Fruit fly (Drosophila melanogaster) whole organism, wandering third instar larva: ENCODE data around the gene TTLL3B.

Experiments
- CG32264 ChIP-seq: fragments of 200-800 bp; sonication (Bioruptor generic); optimal IDR thresholded peaks from 2 replicates; lab custom pipeline; 2016; ENCODE audit warnings: missing biosample characterization, missing genetic modification characterization
- Hr83 ChIP-seq: fragments of 200-300 bp; sonication (Bioruptor generic); optimal IDR thresholded peaks from 2 replicates; lab custom pipeline; 2016; ENCODE audit warnings: missing biosample characterization, mild to moderate bottlenecking, missing genetic modification characterization, moderate library complexity; ENCODE audit not compliant: poor library complexity, severe bottlenecking
- Mio ChIP-seq: sonication (Bioruptor generic); optimal IDR thresholded peaks from 2 replicates; lab custom pipeline; 2016; ENCODE audit warnings: missing biosample characterization, missing genetic modification characterization
- dsf ChIP-seq: sonication (Bioruptor generic); optimal IDR thresholded peaks from 2 replicates; lab custom pipeline; 2016; ENCODE audit warnings: missing biosample characterization, missing genetic modification characterization, borderline replicate concordance
- fru ChIP-seq: fragments of 200-800 bp; sonication (Bioruptor generic); optimal IDR thresholded peaks from 3 replicates; lab custom pipeline; 2016; ENCODE audit warnings: missing biosample characterization, mild to moderate bottlenecking, missing genetic modification characterization
- pan ChIP-seq: fragments of >200 bp; optimal IDR thresholded peaks from 2 replicates; lab custom pipeline; 2017

DNA sequence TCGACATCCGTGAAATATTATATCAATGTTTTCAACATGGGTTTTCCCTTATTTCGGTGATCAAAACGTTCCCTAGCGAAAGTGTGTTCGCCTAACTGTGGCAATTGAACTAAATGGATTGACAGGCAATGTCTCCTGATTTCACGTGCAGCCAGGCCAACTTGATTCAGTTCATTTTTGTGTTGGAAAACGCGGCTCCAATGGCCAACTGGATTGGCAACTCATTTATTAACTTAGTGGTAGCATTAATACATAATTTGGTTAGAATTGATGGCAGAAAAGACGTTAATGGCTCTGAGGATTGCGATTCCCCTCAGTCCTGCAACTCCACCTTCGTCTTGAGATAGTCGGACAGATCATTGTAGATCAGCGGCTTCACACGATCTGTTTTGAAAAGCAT, 46.1 kb upstream of the TTLL3B start, which contains the start of gene CG11327:
- TF ChIP-seq Mio (GFP tag; lab: Kevin White, UChicago) (no peak), CG32264 (GFP tag; lab: Kevin White, UChicago) (no peak), dsf (GFP tag; lab: Kevin White, UChicago) (no peak), fru (GFP tag; lab: Kevin White, UChicago) (no peak), pan (lab: Kevin White, UChicago) (no peak), Hr83 (GFP tag; lab: Kevin White, UChicago) (no peak)
